Worm (Caenorhabditis elegans) whole organism, L4 larva: ENCODE data around the gene ugt-56.

Experiments used
- F49E8.2 ChIP-seq: sonication (generic microtip); optimal IDR thresholded peaks from 2 replicates; lab custom pipeline; 2016; ENCODE audit warnings: missing compliant biosample characterization, mild to moderate bottlenecking, missing genetic modification characterization, borderline replicate concordance
- ZK337.2 ChIP-seq: fragments of 200-800 bp; sonication (Bioruptor generic); IDR thresholded peaks from 2 replicates; pipeline ENCODE4 v1.3.6; 2022; ENCODE audit warnings: missing genetic modification reagents, missing genetic modification characterization, missing compliant biosample characterization
- ama-1 ChIP-seq: fragments of 150-350 bp; optimal IDR thresholded peaks from 2 replicates; lab custom pipeline; 2014; ENCODE audit warnings: inconsistent platforms, mixed read lengths
- dmd-8 ChIP-seq: fragments of 200-800 bp; sonication (Bioruptor generic); IDR thresholded peaks from 2 replicates; pipeline ENCODE4 v1.3.6; 2022; ENCODE audit warnings: missing genetic modification characterization, missing compliant biosample characterization
- fkh-10 ChIP-seq: fragments of 150-350 bp; optimal IDR thresholded peaks from 2 replicates; lab custom pipeline; 2014; ENCODE audit warnings: missing biosample characterization, missing genetic modification reagents, missing genetic modification characterization
- lin-13 ChIP-seq: fragments of 150-350 bp; optimal IDR thresholded peaks from 2 replicates; lab custom pipeline; 2014; ENCODE audit warnings: missing biosample characterization, missing genetic modification reagents, missing genetic modification characterization
- nhr-76 ChIP-seq: fragments of 150-350 bp; optimal IDR thresholded peaks from 2 replicates; lab custom pipeline; 2014; ENCODE audit warnings: missing biosample characterization, missing genetic modification characterization
- snpc-4 ChIP-seq: fragments of 150-350 bp; optimal IDR thresholded peaks from 2 replicates; lab custom pipeline; 2014; ENCODE audit warnings: missing biosample characterization, missing genetic modification characterization
- unc-39 ChIP-seq: sonication (generic microtip); optimal IDR thresholded peaks from 2 replicates; lab custom pipeline; 2017; ENCODE audit warnings: missing biosample characterization, missing genetic modification characterization
- zfp-2 ChIP-seq: sonication (generic microtip); optimal IDR thresholded peaks from 2 replicates; lab custom pipeline; 2016; ENCODE audit warnings: mild to moderate bottlenecking, missing genetic modification characterization, missing compliant biosample characterization
- ztf-11 ChIP-seq: fragments of 150-350 bp; optimal IDR thresholded peaks from 2 replicates; lab custom pipeline; 2014; ENCODE audit warnings: missing biosample characterization, missing genetic modification characterization

DNA sequence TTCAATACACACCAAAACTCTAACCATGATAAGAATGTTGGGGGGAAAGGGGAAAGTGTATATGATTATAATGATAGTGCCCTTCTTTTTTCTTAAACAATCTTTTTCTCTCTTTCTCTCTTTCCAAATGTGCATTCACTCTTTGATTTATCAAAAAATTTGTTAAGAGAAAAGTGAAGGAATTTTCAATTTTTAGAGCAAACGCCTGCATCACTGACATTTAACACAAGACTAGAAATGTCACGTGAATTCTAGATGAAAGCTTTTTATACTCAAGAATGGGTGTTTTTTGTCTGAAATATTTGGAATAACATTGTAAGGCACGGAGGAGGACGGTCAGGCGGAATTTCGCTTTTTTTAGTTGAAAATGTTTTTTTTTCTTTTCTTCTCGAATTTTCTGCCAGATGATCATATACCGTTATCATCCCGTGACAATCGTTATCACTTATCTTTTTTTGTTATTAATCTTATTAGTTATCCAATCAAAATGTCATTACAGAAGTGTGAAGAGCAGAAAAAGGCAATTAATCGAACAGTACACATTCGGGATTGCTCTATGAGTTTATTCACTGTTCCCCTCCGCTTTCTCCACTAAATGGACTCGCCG lies 43.3 kb downstream of the ugt-56 start, which contains the start of the genes frm-7 and F55C5.17:
- TF ChIP-seq dmd-8 (GFP tag; lab: Robert Waterston, UW): no peak
- TF ChIP-seq ztf-11: no peak
- TF ChIP-seq nhr-76 (tag; lab: Kevin White, UChicago): no peak
- no peak for TF ChIP-seq F49E8.2 (tag; lab: Kevin White, UChicago)
- TF ChIP-seq lin-13 (GFP tag; lab: Kevin White, UChicago): no peak
- no peak for TF ChIP-seq snpc-4 (tag; lab: Kevin White, UChicago)
- TF ChIP-seq fkh-10 (GFP tag; lab: Kevin White, UChicago): no peak
- no peak for TF ChIP-seq zfp-2 (tag; lab: Kevin White, UChicago)
- TF ChIP-seq ZK337.2 (GFP tag; lab: Robert Waterston, UW): no peak
- no peak for TF ChIP-seq unc-39 (tag; lab: Kevin White, UChicago)
- no peak for TF ChIP-seq ama-1 (lab: Kevin White, UChicago)
